Fruit fly (Drosophila melanogaster) whole organism, embryonic: ENCODE data around the gene Acbp6.
A peak's percentile ranks its signal among the peaks of the same experiment; 100 is the strongest.

Source experiments
- Blimp-1 ChIP-seq: fragments of 200-800 bp; sonication (Bioruptor generic); optimal IDR thresholded peaks from 3 replicates; lab custom pipeline; 2018; ENCODE audit warnings: missing biosample characterization, missing genetic modification characterization, mild to moderate bottlenecking, moderate library complexity, missing genetic modification reagents
- CG10565 ChIP-seq: fragments of 200-800 bp; sonication (Bioruptor generic); optimal IDR thresholded peaks from 3 replicates; lab custom pipeline; 2016; ENCODE audit warnings: missing biosample characterization, mild to moderate bottlenecking, missing genetic modification characterization
- CG13424 ChIP-seq: fragments of 200-800 bp; sonication (Bioruptor generic); optimal IDR thresholded peaks from 2 replicates; lab custom pipeline; 2019; ENCODE audit warnings: missing biosample characterization, mild to moderate bottlenecking, missing genetic modification characterization, moderate library complexity
- CG14710 ChIP-seq: fragments of 200-800 bp; sonication (Bioruptor generic); optimal IDR thresholded peaks from 3 replicates; lab custom pipeline; 2019; ENCODE audit warnings: missing biosample characterization, mild to moderate bottlenecking, missing genetic modification characterization, moderate library complexity
- CG15696 ChIP-seq: fragments of 200-800 bp; sonication (Bioruptor generic); optimal IDR thresholded peaks from 2 replicates; lab custom pipeline; 2019; ENCODE audit warnings: missing biosample characterization, mild to moderate bottlenecking, missing genetic modification characterization, moderate library complexity
- CG1602 ChIP-seq: fragments of 200-800 bp; sonication (Bioruptor generic); optimal IDR thresholded peaks from 3 replicates; lab custom pipeline; 2016; ENCODE audit warnings: missing biosample characterization, missing genetic modification characterization
- CG17361 ChIP-seq: fragments of 200-800 bp; sonication (Bioruptor generic); IDR thresholded peaks from 3 replicates; pipeline ENCODE4 v1.3.6; 2022; ENCODE audit warnings: missing biosample characterization, missing genetic modification characterization
- CG2678 ChIP-seq: fragments of 200-800 bp; sonication (Bioruptor generic); optimal IDR thresholded peaks from 3 replicates; lab custom pipeline; 2019; ENCODE audit warnings: missing biosample characterization, mild to moderate bottlenecking, missing genetic modification characterization, moderate library complexity
- CG30403 ChIP-seq: fragments of 200-800 bp; sonication (Bioruptor generic); optimal IDR thresholded peaks from 3 replicates; lab custom pipeline; 2016; ENCODE audit warnings: missing biosample characterization, missing genetic modification characterization
- CG3281 ChIP-seq: fragments of 200-800 bp; sonication (Bioruptor generic); optimal IDR thresholded peaks from 3 replicates; lab custom pipeline; 2017; ENCODE audit warnings: missing biosample characterization, mild to moderate bottlenecking, missing genetic modification characterization
- CG33213 ChIP-seq: fragments of 200-800 bp; sonication (Bioruptor generic); optimal IDR thresholded peaks from 3 replicates; lab custom pipeline; 2016; ENCODE audit warnings: missing biosample characterization, missing genetic modification characterization
- CG33557 ChIP-seq: fragments of 200-800 bp; sonication (Bioruptor generic); optimal IDR thresholded peaks from 2 replicates; lab custom pipeline; 2019; ENCODE audit warnings: missing biosample characterization, mild to moderate bottlenecking, missing genetic modification characterization, moderate library complexity
- CG4360 ChIP-seq: fragments of 200-800 bp; sonication (Bioruptor generic); IDR thresholded peaks from 2 replicates; pipeline ENCODE4 v1.3.6; 2022; ENCODE audit warnings: missing biosample characterization, missing genetic modification characterization
- CG4424 ChIP-seq: fragments of 200-800 bp; sonication (Bioruptor generic); optimal IDR thresholded peaks from 3 replicates; lab custom pipeline; 2016; ENCODE audit warnings: missing biosample characterization, missing genetic modification characterization
- CG4820 ChIP-seq: fragments of 200-800 bp; sonication (Bioruptor generic); optimal IDR thresholded peaks from 3 replicates; lab custom pipeline; 2016; ENCODE audit warnings: missing biosample characterization, missing genetic modification characterization
- CG6765 ChIP-seq: fragments of 200-800 bp; sonication (Bioruptor generic); optimal IDR thresholded peaks from 3 replicates; lab custom pipeline; 2017; ENCODE audit warnings: missing biosample characterization, mild to moderate bottlenecking, missing genetic modification characterization
- CG6813 ChIP-seq: fragments of 200-800 bp; sonication (Bioruptor generic); optimal IDR thresholded peaks from 2 replicates; lab custom pipeline; 2017; ENCODE audit warnings: missing biosample characterization, missing genetic modification characterization, mild to moderate bottlenecking, moderate library complexity, missing genetic modification reagents
- CG7372 ChIP-seq: fragments of 200-800 bp; sonication (Bioruptor generic); IDR thresholded peaks from 2 replicates; pipeline ENCODE4 v1.3.6; 2022; ENCODE audit warnings: missing biosample characterization, missing genetic modification characterization
- CG7556 ChIP-seq: fragments of 200-800 bp; sonication (Bioruptor generic); optimal IDR thresholded peaks from 2 replicates; lab custom pipeline; 2017; ENCODE audit warnings: missing biosample characterization, mild to moderate bottlenecking, missing genetic modification characterization
- CG7786 ChIP-seq: fragments of 200-800 bp; sonication (Bioruptor generic); optimal IDR thresholded peaks from 2 replicates; lab custom pipeline; 2016; ENCODE audit warnings: missing biosample characterization, missing genetic modification characterization
- CG7839 ChIP-seq: fragments of 200-800 bp; sonication (Bioruptor generic); optimal IDR thresholded peaks from 3 replicates; lab custom pipeline; 2018; ENCODE audit warnings: missing biosample characterization, mild to moderate bottlenecking, missing genetic modification characterization, moderate library complexity
- CG8388 ChIP-seq: fragments of 200-800 bp; sonication (Bioruptor generic); optimal IDR thresholded peaks from 2 replicates; lab custom pipeline; 2019; ENCODE audit warnings: missing biosample characterization, mild to moderate bottlenecking, missing genetic modification characterization, moderate library complexity
- CG9437 ChIP-seq: fragments of 200-800 bp; sonication (Bioruptor generic); optimal IDR thresholded peaks from 2 replicates; lab custom pipeline; 2018; ENCODE audit warnings: missing biosample characterization, mild to moderate bottlenecking, missing genetic modification characterization
- CG9876 ChIP-seq: fragments of 200-800 bp; sonication (Bioruptor generic); optimal IDR thresholded peaks from 2 replicates; lab custom pipeline; 2016; ENCODE audit warnings: missing biosample characterization, missing genetic modification characterization
- D19A ChIP-seq: fragments of 200-800 bp; optimal IDR thresholded peaks from 3 replicates; lab custom pipeline; 2019; ENCODE audit warnings: missing biosample characterization, mild to moderate bottlenecking, missing genetic modification characterization, moderate library complexity
- Dbx ChIP-seq: fragments of 200-800 bp; sonication (Bioruptor generic); IDR thresholded peaks from 3 replicates; pipeline ENCODE4 v1.3.6; 2022; ENCODE audit warnings: missing biosample characterization, missing genetic modification characterization
- Ets65A ChIP-seq: fragments of 200-800 bp; sonication (Bioruptor generic); peaks from one replicate; lab custom pipeline; 2016; ENCODE audit warnings: missing biosample characterization, missing genetic modification characterization
- Hr51 ChIP-seq, 2 experiments: fragments of 200-800 bp; sonication (Bioruptor generic); optimal IDR thresholded peaks; 2 replicates in 1 of 2; 3 replicates in 1 of 2; lab custom pipeline; 2016 to 2018; ENCODE audit warnings: missing biosample characterization in 2 of 2, missing genetic modification characterization in 2 of 2, mild to moderate bottlenecking in 1 of 2, moderate library complexity in 1 of 2
- Hsf ChIP-seq: fragments of 200-800 bp; sonication (Bioruptor generic); optimal IDR thresholded peaks from 3 replicates; lab custom pipeline; 2016; ENCODE audit warnings: missing biosample characterization, missing genetic modification characterization
- Med ChIP-seq: fragments of 200-800 bp; sonication (Bioruptor generic); peaks from one replicate; lab custom pipeline; 2016; ENCODE audit warnings: missing biosample characterization, missing genetic modification characterization, mild to moderate bottlenecking, inconsistent platforms, moderate library complexity
- Neu2 ChIP-seq: fragments of 200-800 bp; sonication (Bioruptor generic); optimal IDR thresholded peaks from 3 replicates; lab custom pipeline; 2016; ENCODE audit warnings: missing biosample characterization, missing genetic modification characterization, borderline replicate concordance
- Nf-YB ChIP-seq: fragments of 200-800 bp; sonication (Bioruptor generic); optimal IDR thresholded peaks from 3 replicates; lab custom pipeline; 2019; ENCODE audit warnings: missing biosample characterization, mild to moderate bottlenecking, missing genetic modification characterization, moderate library complexity
- Nf-YC ChIP-seq: fragments of 200-800 bp; optimal IDR thresholded peaks from 3 replicates; lab custom pipeline; 2019; ENCODE audit warnings: missing biosample characterization, mild to moderate bottlenecking, missing genetic modification characterization, moderate library complexity
- Oli ChIP-seq: fragments of 200-800 bp; sonication (Bioruptor generic); optimal IDR thresholded peaks from 2 replicates; lab custom pipeline; 2018; ENCODE audit warnings: missing biosample characterization, mild to moderate bottlenecking, missing genetic modification characterization, moderate library complexity
- Sox100B ChIP-seq: fragments of 200-800 bp; sonication (Bioruptor generic); optimal IDR thresholded peaks from 3 replicates; lab custom pipeline; 2018; ENCODE audit warnings: missing biosample characterization, mild to moderate bottlenecking, missing genetic modification characterization
- Sox102F ChIP-seq: fragments of 200-800 bp; sonication (Bioruptor generic); optimal IDR thresholded peaks from 2 replicates; lab custom pipeline; 2018; ENCODE audit warnings: missing biosample characterization, mild to moderate bottlenecking, missing genetic modification characterization, moderate library complexity
- Ssrp ChIP-seq: fragments of 200-800 bp; sonication (Bioruptor generic); optimal IDR thresholded peaks from 2 replicates; lab custom pipeline; 2018; ENCODE audit warnings: missing biosample characterization, mild to moderate bottlenecking, missing genetic modification characterization, moderate library complexity
- ase ChIP-seq: fragments of 200-800 bp; sonication (Bioruptor generic); IDR thresholded peaks from 3 replicates; pipeline ENCODE4 v1.3.6; 2022; ENCODE audit warnings: missing biosample characterization, missing genetic modification characterization
- fu2 ChIP-seq: fragments of 200-800 bp; sonication (Bioruptor generic); optimal IDR thresholded peaks from 2 replicates; lab custom pipeline; 2016; ENCODE audit warnings: missing biosample characterization, missing genetic modification characterization
- gem ChIP-seq: fragments of 200-800 bp; sonication (Bioruptor generic); optimal IDR thresholded peaks from 2 replicates; lab custom pipeline; 2019; ENCODE audit warnings: missing biosample characterization, mild to moderate bottlenecking, missing genetic modification characterization, moderate library complexity
- grau ChIP-seq: fragments of 200-800 bp; optimal IDR thresholded peaks from 3 replicates; lab custom pipeline; 2019; ENCODE audit warnings: missing biosample characterization, mild to moderate bottlenecking, missing genetic modification characterization, moderate library complexity
- lab ChIP-seq: fragments of 200-800 bp; sonication (Bioruptor generic); optimal IDR thresholded peaks from 3 replicates; lab custom pipeline; 2017; ENCODE audit warnings: missing biosample characterization, missing genetic modification characterization, mild to moderate bottlenecking, moderate library complexity, missing genetic modification reagents
- lilli ChIP-seq: fragments of 200-800 bp; sonication (Bioruptor generic); optimal IDR thresholded peaks from 3 replicates; lab custom pipeline; 2016; ENCODE audit warnings: missing biosample characterization, missing genetic modification characterization
- mam ChIP-seq: fragments of 200-800 bp; sonication (Bioruptor generic); optimal IDR thresholded peaks from 3 replicates; lab custom pipeline; 2016; ENCODE audit warnings: missing biosample characterization, missing genetic modification characterization
- odd ChIP-seq: fragments of 200-800 bp; sonication (Bioruptor generic); optimal IDR thresholded peaks from 2 replicates; lab custom pipeline; 2017; ENCODE audit warnings: missing biosample characterization, mild to moderate bottlenecking, missing genetic modification characterization
- repo ChIP-seq: fragments of 200-800 bp; sonication (Bioruptor generic); optimal IDR thresholded peaks from 2 replicates; lab custom pipeline; 2016; ENCODE audit warnings: missing biosample characterization, missing genetic modification characterization
- sens ChIP-seq: fragments of 200-800 bp; sonication (Bioruptor generic); peaks from one replicate; lab custom pipeline; 2016; ENCODE audit warnings: missing biosample characterization, missing genetic modification characterization
- sqz ChIP-seq: fragments of 200-800 bp; sonication (Bioruptor generic); optimal IDR thresholded peaks from 3 replicates; lab custom pipeline; 2018; ENCODE audit warnings: missing biosample characterization, mild to moderate bottlenecking, missing genetic modification characterization
- tap ChIP-seq: fragments of 200-800 bp; optimal IDR thresholded peaks from 3 replicates; lab custom pipeline; 2019; ENCODE audit warnings: missing biosample characterization, mild to moderate bottlenecking, missing genetic modification characterization, moderate library complexity
- tio ChIP-seq: fragments of 200-800 bp; sonication (Bioruptor generic); optimal IDR thresholded peaks from 2 replicates; lab custom pipeline; 2017; ENCODE audit warnings: missing biosample characterization, missing genetic modification characterization, inconsistent platforms

Acbp6 gene

DNA sequence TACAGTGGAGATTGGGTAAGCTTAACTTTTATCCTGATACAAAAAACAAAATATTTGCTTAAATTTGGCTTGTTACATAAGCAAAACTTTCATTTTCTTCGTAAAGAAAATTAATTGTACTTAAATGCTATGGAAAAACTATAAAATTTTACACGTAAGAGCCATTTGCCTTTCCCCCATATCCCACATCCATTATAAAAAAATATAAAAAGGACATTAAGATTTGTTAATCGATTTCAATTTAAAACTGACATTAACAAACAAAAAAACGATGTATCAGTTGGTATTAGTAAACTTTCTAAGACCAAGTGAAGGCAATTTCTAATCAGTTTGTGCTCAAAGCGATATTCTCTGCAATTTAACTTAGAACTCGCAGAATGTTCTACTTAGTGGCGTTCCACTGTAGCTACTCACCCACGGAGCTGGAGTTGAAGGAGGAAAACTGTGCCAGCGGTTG is 26.8 kb downstream of the Acbp6 start (continued):
- peak; percentile 14 for TF ChIP-seq Nf-YB
- no peak for TF ChIP-seq CG7372
- peak; percentile 25 for TF ChIP-seq CG33557 (GFP tag; lab: Kevin White, UChicago)
- peak; percentile 57 for TF ChIP-seq CG30403 (GFP tag; lab: Kevin White, UChicago)
- no peak for TF ChIP-seq tap (tag; lab: Kevin White, UChicago)
- TF ChIP-seq tio (GFP tag; lab: Kevin White, UChicago), result peak; percentile 29
- peak; percentile 43 for TF ChIP-seq Neu2 (GFP tag; lab: Kevin White, UChicago)
- TF ChIP-seq CG14710 (tag; lab: Kevin White, UChicago), result peak; percentile 29
- peak; percentile 36 for TF ChIP-seq Oli (tag; lab: Kevin White, UChicago)
- peak; percentile 14 for TF ChIP-seq CG1602 (GFP tag; lab: Kevin White, UChicago)
- no peak for TF ChIP-seq repo (GFP tag; lab: Kevin White, UChicago)
- peak; percentile 33 for TF ChIP-seq lab (GFP tag; lab: Kevin White, UChicago)
- TF ChIP-seq mam (GFP tag; lab: Kevin White, UChicago), result peak; percentile 18
- TF ChIP-seq D19A (tag; lab: Kevin White, UChicago), result peak; percentile 25
- no peak for TF ChIP-seq CG6765
- TF ChIP-seq Sox102F (GFP tag; lab: Kevin White, UChicago), result peak; percentile 16
- peak; percentile 72 for TF ChIP-seq CG7556 (GFP tag; lab: Kevin White, UChicago)
- peak; percentile 68 for TF ChIP-seq Med (GFP tag; lab: Kevin White, UChicago)
- peak in 1 of 2 experiments; percentile 48 for TF ChIP-seq Hr51 (GFP tag; optimal IDR thresholded peaks at IDR 0.05; lab: Kevin White, UChicago)
- peak; percentile 1 for TF ChIP-seq Nf-YC (tag; lab: Kevin White, UChicago)
- peak; percentile 23 for TF ChIP-seq CG6813 (GFP tag; lab: Kevin White, UChicago)
- peak; percentile 84 for TF ChIP-seq CG17361 (GFP tag; lab: Robert Waterston, UW)
- peak; percentile 90 for TF ChIP-seq grau (tag; lab: Kevin White, UChicago)
- TF ChIP-seq CG3281 (GFP tag; lab: Kevin White, UChicago), result peak; percentile 25
- peak; percentile 13 for TF ChIP-seq CG4820 (GFP tag; lab: Kevin White, UChicago)
- peak; percentile 49 for TF ChIP-seq CG2678 (tag; lab: Kevin White, UChicago)
- peak; percentile 10 for TF ChIP-seq CG15696 (tag; lab: Kevin White, UChicago)
- TF ChIP-seq CG7839 (tag; lab: Kevin White, UChicago), result peak; percentile 47
- no peak for TF ChIP-seq Dbx (GFP tag; lab: Robert Waterston, UW)
- TF ChIP-seq CG33213 (GFP tag; lab: Kevin White, UChicago), result no peak
- peak; percentile 7 for TF ChIP-seq CG8388 (GFP tag; lab: Kevin White, UChicago)
- peak; percentile 27 for TF ChIP-seq lilli
- no peak for TF ChIP-seq Blimp-1
- peak; percentile 57 for TF ChIP-seq gem (tag; lab: Kevin White, UChicago)
- no peak for TF ChIP-seq CG4360
- peak; percentile 33 for TF ChIP-seq Ssrp (tag; lab: Kevin White, UChicago)
- no peak for TF ChIP-seq ase (GFP tag; lab: Robert Waterston, UW)
- peak; percentile 36 for TF ChIP-seq Hsf (GFP tag; lab: Kevin White, UChicago)
- peak; percentile 22 for TF ChIP-seq CG9437 (GFP tag; lab: Kevin White, UChicago)
- TF ChIP-seq sens, result peak; percentile 67
- peak; percentile 91 for TF ChIP-seq Ets65A (GFP tag; lab: Kevin White, UChicago)
- peak; percentile 31 for TF ChIP-seq CG13424 (tag; lab: Kevin White, UChicago)
- TF ChIP-seq fu2 (GFP tag; lab: Kevin White, UChicago), result no peak
- TF ChIP-seq sqz (GFP tag; lab: Kevin White, UChicago), result no peak
- peak; percentile 19 for TF ChIP-seq odd (GFP tag; lab: Kevin White, UChicago)
- TF ChIP-seq CG4424 (GFP tag; lab: Kevin White, UChicago), result peak; percentile 9
- TF ChIP-seq CG7786 (GFP tag; lab: Kevin White, UChicago), result peak; percentile 6
- no peak for TF ChIP-seq CG10565 (GFP tag; lab: Kevin White, UChicago)
- TF ChIP-seq CG9876 (GFP tag; lab: Kevin White, UChicago), result no peak
- TF ChIP-seq Sox100B, result peak; percentile 32
